Worm (Caenorhabditis elegans) whole organism, L3 larva: Measurements from ENCODE around the gene F56D6.20.

Experiments
- aly-2 ChIP-seq: fragments of 150-350 bp; optimal IDR thresholded peaks from 2 replicates; lab custom pipeline; 2014; ENCODE audit warnings: missing biosample characterization, missing genetic modification characterization
- ama-1 ChIP-seq: fragments of 150-350 bp; optimal IDR thresholded peaks from 2 replicates; lab custom pipeline; 2018
- ceh-16 ChIP-seq: sonication (generic microtip); optimal IDR thresholded peaks from 2 replicates; lab custom pipeline; 2017; ENCODE audit warnings: missing biosample characterization, missing genetic modification characterization
- ceh-28 ChIP-seq: fragments of 150-350 bp; optimal IDR thresholded peaks from 2 replicates; lab custom pipeline; 2014; ENCODE audit warnings: missing biosample characterization, missing genetic modification reagents, missing genetic modification characterization
- ceh-82 ChIP-seq: fragments of 150-350 bp; optimal IDR thresholded peaks from 2 replicates; lab custom pipeline; 2014; ENCODE audit warnings: missing biosample characterization, missing genetic modification characterization
- ceh-9 ChIP-seq: sonication (generic microtip); optimal IDR thresholded peaks from 2 replicates; lab custom pipeline; 2018; ENCODE audit warnings: missing biosample characterization, missing genetic modification characterization
- daf-12 ChIP-seq: fragments of 150-350 bp; optimal IDR thresholded peaks from 2 replicates; lab custom pipeline; 2014; ENCODE audit warnings: missing biosample characterization, missing genetic modification reagents, missing genetic modification characterization
- elt-2 ChIP-seq: sonication (generic microtip); optimal IDR thresholded peaks from 2 replicates; lab custom pipeline; 2016; ENCODE audit warnings: missing genetic modification reagents, mild to moderate bottlenecking, missing genetic modification characterization, missing compliant biosample characterization
- elt-3 ChIP-seq, 3 experiments: fragments of 150-350 bp in 1 of 3; sonication (generic microtip) in 2 of 3; optimal IDR thresholded peaks; 2 replicates in 2 of 3; 4 replicates in 1 of 3; lab custom pipeline; 2014 to 2017; ENCODE audit warnings: missing biosample characterization in 3 of 3, missing genetic modification characterization in 3 of 3
- fkh-10 ChIP-seq: sonication (generic microtip); optimal IDR thresholded peaks from 2 replicates; lab custom pipeline; 2017; ENCODE audit warnings: missing biosample characterization, missing genetic modification reagents, missing genetic modification characterization
- fkh-2 ChIP-seq: fragments of 150-350 bp; optimal IDR thresholded peaks from 2 replicates; lab custom pipeline; 2014; ENCODE audit warnings: missing biosample characterization, missing genetic modification reagents, missing genetic modification characterization
- fos-1 ChIP-seq: fragments of 150-350 bp; optimal IDR thresholded peaks from 2 replicates; lab custom pipeline; 2014; ENCODE audit warnings: missing biosample characterization, missing genetic modification characterization
- hmg-11 ChIP-seq: sonication (generic microtip); optimal IDR thresholded peaks from 2 replicates; lab custom pipeline; 2016; ENCODE audit warnings: missing genetic modification characterization, missing compliant biosample characterization
- jun-1 ChIP-seq: fragments of 150-350 bp; optimal IDR thresholded peaks from 2 replicates; lab custom pipeline; 2014; ENCODE audit warnings: missing biosample characterization, missing genetic modification reagents, missing genetic modification characterization
- lin-15B ChIP-seq: fragments of 150-350 bp; optimal IDR thresholded peaks from 2 replicates; lab custom pipeline; 2014; ENCODE audit warnings: missing biosample characterization, missing genetic modification characterization
- lin-39 ChIP-seq: fragments of 150-350 bp; optimal IDR thresholded peaks from 2 replicates; lab custom pipeline; 2018; ENCODE audit warnings: missing biosample characterization, missing genetic modification reagents, missing genetic modification characterization
- lsy-12 ChIP-seq: sonication (generic microtip); optimal IDR thresholded peaks from 2 replicates; lab custom pipeline; 2016; ENCODE audit warnings: mild to moderate bottlenecking, missing genetic modification characterization, missing compliant biosample characterization
- mml-1 ChIP-seq: fragments of 150-350 bp; sonication (generic microtip); optimal IDR thresholded peaks from 3 replicates; lab custom pipeline; 2014; ENCODE audit warnings: missing biosample characterization, missing genetic modification characterization
- nfya-1 ChIP-seq: sonication (generic microtip); optimal IDR thresholded peaks from 2 replicates; lab custom pipeline; 2017; ENCODE audit warnings: missing genetic modification characterization, mild to moderate bottlenecking, missing compliant biosample characterization, antibody characterized with exemption, moderate library complexity; ENCODE audit not compliant: insufficient read depth
- nhr-12 ChIP-seq: fragments of 150-350 bp; optimal IDR thresholded peaks from 2 replicates; lab custom pipeline; 2014; ENCODE audit warnings: missing biosample characterization, missing genetic modification characterization
- nhr-23 ChIP-seq: fragments of 150-350 bp; optimal IDR thresholded peaks from 2 replicates; lab custom pipeline; 2014; ENCODE audit warnings: missing biosample characterization, missing genetic modification reagents, missing genetic modification characterization
- nhr-237 ChIP-seq: fragments of 150-350 bp; optimal IDR thresholded peaks from 2 replicates; lab custom pipeline; 2014; ENCODE audit warnings: missing biosample characterization, missing genetic modification characterization
- nhr-25 ChIP-seq: sonication (generic microtip); optimal IDR thresholded peaks from 2 replicates; lab custom pipeline; 2017; ENCODE audit warnings: missing biosample characterization, missing genetic modification characterization
- nhr-43 ChIP-seq: sonication (generic microtip); optimal IDR thresholded peaks from 2 replicates; lab custom pipeline; 2016; ENCODE audit warnings: mild to moderate bottlenecking, missing genetic modification characterization, missing compliant biosample characterization; ENCODE audit not compliant: poor library complexity, severe bottlenecking
- nhr-67 ChIP-seq: fragments of 150-350 bp; optimal IDR thresholded peaks from 2 replicates; lab custom pipeline; 2014; ENCODE audit warnings: missing biosample characterization, missing genetic modification characterization
- nhr-76 ChIP-seq: fragments of 150-350 bp; sonication (generic microtip); optimal IDR thresholded peaks from 5 replicates; lab custom pipeline; 2014; ENCODE audit warnings: missing biosample characterization, missing genetic modification characterization
- pqm-1 ChIP-seq: fragments of 150-350 bp; optimal IDR thresholded peaks from 2 replicates; lab custom pipeline; 2017; ENCODE audit warnings: missing biosample characterization, missing genetic modification characterization, inconsistent platforms
- skn-1 ChIP-seq: fragments of 150-350 bp; optimal IDR thresholded peaks from 2 replicates; lab custom pipeline; 2014; ENCODE audit warnings: missing biosample characterization, missing genetic modification characterization
- tbx-2 ChIP-seq: sonication (generic microtip); optimal IDR thresholded peaks from 2 replicates; lab custom pipeline; 2016; ENCODE audit warnings: mild to moderate bottlenecking, missing genetic modification characterization, missing compliant biosample characterization
- unc-39 ChIP-seq: sonication (generic microtip); optimal IDR thresholded peaks from 4 replicates; lab custom pipeline; 2017; ENCODE audit warnings: missing biosample characterization, missing genetic modification characterization

The F56D6.20 gene

ce11 chrIV:3937097-3937496 lies 24.4 kb downstream of the F56D6.20 start, which contains the start of gene clec-71:
Gene clec-71, plus strand, starts transcription at chrIV:3937458.
- peak; percentile 6 for TF ChIP-seq elt-2 (tag; lab: Kevin White, UChicago)
- TF ChIP-seq nhr-25 (tag; lab: Kevin White, UChicago) = no peak
- TF ChIP-seq nhr-23 (tag; lab: Kevin White, UChicago) = no peak

ce11 chrIV:3941658-3942328 lies 29.1 kb downstream of the F56D6.20 start, which contains the start of gene clec-174:
Gene clec-174, minus strand, starts transcription at chrIV:3941708.
- TF ChIP-seq pqm-1 (tag; lab: Kevin White, UChicago) = peak; percentile 22
- no peak for TF ChIP-seq lin-15B (tag; lab: Kevin White, UChicago)
- TF ChIP-seq elt-2 (tag; lab: Kevin White, UChicago) = peak; percentile 49
- TF ChIP-seq, all 47 proteins: peak for 2

- TF ChIP-seq tbx-2 (tag; lab: Kevin White, UChicago) (no peak), lin-39 (tag; lab: Kevin White, UChicago) (no peak)
These were observed 30.3 kb downstream of the F56D6.20 start, which contains the start of gene Y46C8AL.11 for ce11 chrIV:3943003-3943402. Gene Y46C8AL.11, plus strand, starts transcription at chrIV:3943303.

- TF ChIP-seq elt-2 (tag; lab: Kevin White, UChicago) = peak; percentile 98
- TF ChIP-seq skn-1 (tag; lab: Kevin White, UChicago) = peak; percentile 41
- TF ChIP-seq fkh-2 (tag; lab: Kevin White, UChicago) = no peak
- TF ChIP-seq hmg-11 = no peak
- peak; percentile 84 for TF ChIP-seq jun-1 (tag; lab: Kevin White, UChicago)
- peak; percentile 92 for TF ChIP-seq pqm-1 (tag; lab: Kevin White, UChicago)
- TF ChIP-seq fkh-10 (GFP tag; lab: Kevin White, UChicago) = no peak
- TF ChIP-seq lsy-12 = no peak
- TF ChIP-seq, all 47 proteins: peak for 4
These were observed 31.8 kb downstream of the F56D6.20 start, which contains the start of gene clec-72 for ce11 chrIV:3944459-3944858. Gene clec-72, plus strand, starts transcription at chrIV:3944816.

DNA sequence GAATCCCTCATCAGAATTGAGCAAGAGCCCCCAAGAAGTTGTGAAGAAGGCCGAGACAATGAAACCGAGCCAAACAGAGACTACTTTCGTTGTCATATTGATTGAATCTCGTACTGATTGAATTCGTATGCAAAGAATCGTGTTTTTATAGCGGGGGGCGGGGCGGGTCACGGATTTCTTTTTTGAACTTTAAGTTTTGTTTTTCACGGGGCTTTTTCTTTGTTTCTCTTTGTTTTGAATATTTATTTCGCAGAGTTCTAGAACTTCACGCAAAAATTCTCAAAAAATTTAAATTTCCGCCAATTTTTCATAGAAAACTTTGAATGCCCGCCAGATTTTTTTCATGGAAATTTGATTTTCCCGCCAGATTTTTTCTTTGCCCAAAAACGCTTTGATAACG lies 43.4 kb downstream of the F56D6.20 start, which contains the start of gene clec-73:
Gene clec-73, minus strand, starts transcription at position 101 of the 400 bp plus-strand sequence.
- no peak for TF ChIP-seq nhr-237
- no peak for TF ChIP-seq ceh-9 (tag; lab: Kevin White, UChicago)
- TF ChIP-seq nfya-1 = no peak
- no peak for TF ChIP-seq unc-39 (tag; lab: Kevin White, UChicago)
- no peak for TF ChIP-seq elt-3 (tag; optimal IDR thresholded peaks at IDR 0.05; lab: Kevin White, UChicago)
- TF ChIP-seq nhr-67 (tag; lab: Kevin White, UChicago) = no peak
- no peak for TF ChIP-seq ama-1 (lab: Kevin White, UChicago)
- no peak for TF ChIP-seq ceh-16 (tag; lab: Kevin White, UChicago)
- no peak for TF ChIP-seq pqm-1 (tag; lab: Kevin White, UChicago)
- TF ChIP-seq ceh-28 (tag; lab: Kevin White, UChicago) = no peak
- TF ChIP-seq tbx-2 (tag; lab: Kevin White, UChicago) = no peak
- TF ChIP-seq mml-1 (tag; lab: Kevin White, UChicago) = no peak
- TF ChIP-seq fos-1 = no peak
- TF ChIP-seq lin-15B (tag; lab: Kevin White, UChicago) = no peak
- TF ChIP-seq aly-2 (tag; lab: Kevin White, UChicago) = no peak
- no peak for TF ChIP-seq nhr-12 (tag; lab: Kevin White, UChicago)
- no peak for TF ChIP-seq nhr-43
- TF ChIP-seq ceh-82 (tag; lab: Kevin White, UChicago) = no peak

- TF ChIP-seq daf-12 (tag; lab: Kevin White, UChicago) (no peak), nhr-76 (tag; lab: Kevin White, UChicago) (no peak), lin-39 (tag; lab: Kevin White, UChicago) (no peak)
- TF ChIP-seq, all 47 proteins: peak for 0
These were observed 44.0 kb downstream of the F56D6.20 start, which contains the start of gene clec-74 for ce11 chrIV:3956705-3957104. Gene clec-74, plus strand, starts transcription at chrIV:3957005.
